Fruit fly (Drosophila melanogaster) whole organism, embryonic: ENCODE results near the gene CG17029.
A peak's percentile ranks its signal among the peaks of the same experiment; 100 is the strongest.

ENCODE experiments used
- Atf3 ChIP-seq: fragments of 200-800 bp; sonication (Bioruptor generic); optimal IDR thresholded peaks from 3 replicates; lab custom pipeline; 2016; ENCODE audit warnings: missing biosample characterization, missing genetic modification characterization
- CG10959 ChIP-seq: fragments of 200-800 bp; sonication (Bioruptor generic); IDR thresholded peaks from 2 replicates; pipeline ENCODE4 v1.3.6; 2022; ENCODE audit warnings: missing biosample characterization, missing genetic modification characterization
- CG11560 ChIP-seq: fragments of 200-800 bp; sonication (Bioruptor generic); IDR thresholded peaks from 3 replicates; pipeline ENCODE4 v1.3.6; 2022; ENCODE audit warnings: missing biosample characterization, missing genetic modification characterization
- CG11723 ChIP-seq: fragments of 200-800 bp; sonication (Bioruptor generic); optimal IDR thresholded peaks from 2 replicates; lab custom pipeline; 2017; ENCODE audit warnings: missing biosample characterization, mild to moderate bottlenecking, missing genetic modification characterization
- CG12744 ChIP-seq: fragments of 200-800 bp; sonication (Bioruptor generic); optimal IDR thresholded peaks from 2 replicates; lab custom pipeline; 2016; ENCODE audit warnings: missing biosample characterization, missing genetic modification characterization
- CG13123 ChIP-seq: fragments of 200-800 bp; sonication (Bioruptor generic); optimal IDR thresholded peaks from 2 replicates; lab custom pipeline; 2016; ENCODE audit warnings: missing biosample characterization, missing genetic modification characterization
- CG13296 ChIP-seq: fragments of 200-800 bp; sonication (Bioruptor generic); optimal IDR thresholded peaks from 3 replicates; lab custom pipeline; 2018; ENCODE audit warnings: missing biosample characterization, mild to moderate bottlenecking, missing genetic modification characterization
- CG18262 ChIP-seq: fragments of 200-800 bp; optimal IDR thresholded peaks from 3 replicates; lab custom pipeline; 2019; ENCODE audit warnings: missing biosample characterization, mild to moderate bottlenecking, missing genetic modification characterization, moderate library complexity
- CG18476 ChIP-seq: fragments of 200-800 bp; sonication (Bioruptor generic); optimal IDR thresholded peaks from 2 replicates; lab custom pipeline; 2016; ENCODE audit warnings: missing biosample characterization, mild to moderate bottlenecking, missing genetic modification characterization
- CG30431 ChIP-seq: fragments of 200-800 bp; sonication (Bioruptor generic); optimal IDR thresholded peaks from 2 replicates; lab custom pipeline; 2017; ENCODE audit warnings: missing biosample characterization, missing genetic modification characterization
- CG3065 ChIP-seq: fragments of 200-800 bp; sonication (Bioruptor generic); optimal IDR thresholded peaks from 2 replicates; lab custom pipeline; 2016; ENCODE audit warnings: missing biosample characterization, missing genetic modification characterization
- CG31224 ChIP-seq: fragments of 200-800 bp; sonication (Bioruptor generic); IDR thresholded peaks from 2 replicates; pipeline ENCODE4 v1.3.6; 2022; ENCODE audit warnings: missing biosample characterization, missing genetic modification characterization
- CG3726 ChIP-seq: fragments of 200-800 bp; sonication (Bioruptor generic); IDR thresholded peaks from 3 replicates; pipeline ENCODE4, ENCODE4 v1.3.6; 2022; ENCODE audit warnings: missing biosample characterization, missing genetic modification characterization
- CG3995 ChIP-seq: fragments of 200-800 bp; sonication (Bioruptor generic); optimal IDR thresholded peaks from 3 replicates; lab custom pipeline; 2016; ENCODE audit warnings: missing biosample characterization, missing genetic modification characterization
- CG4730 ChIP-seq: fragments of 200-800 bp; sonication (Bioruptor generic); IDR thresholded peaks from 2 replicates; pipeline ENCODE4 v1.3.6; 2022; ENCODE audit warnings: missing biosample characterization, missing genetic modification characterization
- CG6175 ChIP-seq: fragments of 200-800 bp; sonication (Bioruptor generic); IDR thresholded peaks from 3 replicates; pipeline ENCODE4 v1.3.6; 2022; ENCODE audit warnings: missing biosample characterization, missing genetic modification characterization
- CG6813 ChIP-seq: fragments of 200-800 bp; sonication (Bioruptor generic); optimal IDR thresholded peaks from 2 replicates; lab custom pipeline; 2017; ENCODE audit warnings: missing biosample characterization, missing genetic modification characterization, mild to moderate bottlenecking, moderate library complexity, missing genetic modification reagents
- CG7786 ChIP-seq: fragments of 200-800 bp; sonication (Bioruptor generic); optimal IDR thresholded peaks from 2 replicates; lab custom pipeline; 2016; ENCODE audit warnings: missing biosample characterization, missing genetic modification characterization
- CG8359 ChIP-seq: fragments of 200-800 bp; sonication (Bioruptor generic); optimal IDR thresholded peaks from 2 replicates; lab custom pipeline; 2017; ENCODE audit warnings: missing biosample characterization, mild to moderate bottlenecking, missing genetic modification characterization, borderline replicate concordance
- CG9797 ChIP-seq: fragments of 200-800 bp; sonication (Bioruptor generic); optimal IDR thresholded peaks from 3 replicates; lab custom pipeline; 2018; ENCODE audit warnings: missing biosample characterization, mild to moderate bottlenecking, missing genetic modification characterization
- CG9817 ChIP-seq: fragments of 200-800 bp; sonication (Bioruptor generic); optimal IDR thresholded peaks from 2 replicates; lab custom pipeline; 2018; ENCODE audit warnings: missing biosample characterization, mild to moderate bottlenecking, missing genetic modification characterization, moderate library complexity
- Hr78 ChIP-seq, 2 experiments: fragments of 200-800 bp in 1 of 2; fragments of >200 bp in 1 of 2; sonication (Bioruptor generic) in 1 of 2; optimal IDR thresholded peaks; 2 replicates each; lab custom pipeline; 2017 to 2019; ENCODE audit warnings: missing biosample characterization in 2 of 2, missing genetic modification characterization in 2 of 2, mild to moderate bottlenecking in 1 of 2, moderate library complexity in 1 of 2
- Kr ChIP-seq: fragments of 200-800 bp; sonication (Bioruptor generic); optimal IDR thresholded peaks from 2 replicates; lab custom pipeline; 2017; ENCODE audit warnings: missing biosample characterization, mild to moderate bottlenecking, missing genetic modification characterization
- MTF-1 ChIP-seq: fragments of 200-800 bp; sonication (Bioruptor generic); optimal IDR thresholded peaks from 2 replicates; lab custom pipeline; 2018; ENCODE audit warnings: missing biosample characterization, mild to moderate bottlenecking, missing genetic modification characterization, borderline replicate concordance
- NC2β ChIP-seq: fragments of 200-800 bp; sonication (Bioruptor generic); optimal IDR thresholded peaks from 2 replicates; lab custom pipeline; 2016; ENCODE audit warnings: missing biosample characterization, missing genetic modification characterization
- Neu2 ChIP-seq: fragments of 200-800 bp; sonication (Bioruptor generic); optimal IDR thresholded peaks from 3 replicates; lab custom pipeline; 2016; ENCODE audit warnings: missing biosample characterization, missing genetic modification characterization, borderline replicate concordance
- NfI ChIP-seq: fragments of 200-800 bp; sonication (Bioruptor generic); optimal IDR thresholded peaks from 3 replicates; lab custom pipeline; 2018; ENCODE audit warnings: missing biosample characterization, mild to moderate bottlenecking, missing genetic modification characterization, moderate library complexity
- PHDP ChIP-seq: fragments of 200-800 bp; sonication (Bioruptor generic); optimal IDR thresholded peaks from 3 replicates; lab custom pipeline; 2018; ENCODE audit warnings: missing biosample characterization, mild to moderate bottlenecking, missing genetic modification characterization, moderate library complexity
- Spps ChIP-seq: fragments of 200-800 bp; sonication (Bioruptor generic); optimal IDR thresholded peaks from 2 replicates; lab custom pipeline; 2018; ENCODE audit warnings: missing biosample characterization, mild to moderate bottlenecking, missing genetic modification characterization
- Sry-δ ChIP-seq: fragments of 200-800 bp; sonication (Bioruptor generic); optimal IDR thresholded peaks from 2 replicates; lab custom pipeline; 2016; ENCODE audit warnings: missing biosample characterization, missing genetic modification characterization
- bab2 ChIP-seq: fragments of 200-800 bp; sonication (Bioruptor generic); optimal IDR thresholded peaks from 2 replicates; lab custom pipeline; 2016; ENCODE audit warnings: missing biosample characterization, missing genetic modification characterization
- fd96Cb ChIP-seq: fragments of 200-800 bp; sonication (Bioruptor generic); optimal IDR thresholded peaks from 2 replicates; lab custom pipeline; 2018; ENCODE audit warnings: missing biosample characterization, mild to moderate bottlenecking, missing genetic modification characterization, moderate library complexity
- fu2 ChIP-seq: fragments of 200-800 bp; sonication (Bioruptor generic); optimal IDR thresholded peaks from 2 replicates; lab custom pipeline; 2016; ENCODE audit warnings: missing biosample characterization, missing genetic modification characterization
- gcm ChIP-seq: fragments of 200-800 bp; sonication (Bioruptor generic); optimal IDR thresholded peaks from 2 replicates; lab custom pipeline; 2019; ENCODE audit warnings: missing biosample characterization, mild to moderate bottlenecking, missing genetic modification characterization, moderate library complexity
- gcm2 ChIP-seq: fragments of 200-800 bp; sonication (Bioruptor generic); optimal IDR thresholded peaks from 2 replicates; lab custom pipeline; 2016; ENCODE audit warnings: missing biosample characterization, missing genetic modification characterization
- grn ChIP-seq: fragments of 200-800 bp; sonication (Bioruptor generic); optimal IDR thresholded peaks from 3 replicates; lab custom pipeline; 2017; ENCODE audit warnings: missing biosample characterization, missing genetic modification characterization
- hb ChIP-seq: fragments of 200-800 bp; sonication (Bioruptor generic); IDR thresholded peaks from 3 replicates; pipeline ENCODE4 v1.3.6; 2022; ENCODE audit warnings: missing biosample characterization, missing genetic modification characterization; ENCODE audit not compliant: partially characterized antibody
- hbn ChIP-seq: fragments of 200-800 bp; sonication (Bioruptor generic); IDR thresholded peaks from 2 replicates; pipeline ENCODE4 v1.3.6; 2022; ENCODE audit warnings: missing biosample characterization, missing genetic modification characterization; ENCODE audit not compliant: partially characterized antibody
- nau ChIP-seq: fragments of 200-800 bp; sonication (Bioruptor generic); optimal IDR thresholded peaks from 3 replicates; lab custom pipeline; 2017; ENCODE audit warnings: missing biosample characterization, mild to moderate bottlenecking, missing genetic modification characterization, missing genetic modification reagents
- org-1 ChIP-seq: fragments of 200-800 bp; sonication (Bioruptor generic); optimal IDR thresholded peaks from 2 replicates; lab custom pipeline; 2017; ENCODE audit warnings: missing biosample characterization, missing genetic modification characterization
- p53 ChIP-seq: fragments of 200-800 bp; sonication (Bioruptor generic); optimal IDR thresholded peaks from 2 replicates; lab custom pipeline; 2016; ENCODE audit warnings: missing biosample characterization, missing genetic modification characterization
- pan ChIP-seq, 4 experiments: fragments of >200 bp in 3 of 4; fragments of 200-800 bp in 1 of 4; sonication (Bioruptor generic) in 1 of 4; optimal IDR thresholded peaks in 3 of 4; IDR thresholded peaks in 1 of 4; 2 replicates each; pipeline versions ENCODE4 v1.3.6 to Lab custom; 2017 to 2022; ENCODE audit warnings: missing biosample characterization in 2 of 4, missing genetic modification characterization in 2 of 4, mixed read lengths in 1 of 4
- pita ChIP-seq: fragments of 200-800 bp; sonication (Bioruptor generic); optimal IDR thresholded peaks from 2 replicates; lab custom pipeline; 2017; ENCODE audit warnings: missing biosample characterization, mild to moderate bottlenecking, missing genetic modification characterization
- schlank ChIP-seq: fragments of 200-800 bp; sonication (Bioruptor generic); optimal IDR thresholded peaks from 2 replicates; lab custom pipeline; 2018; ENCODE audit warnings: missing biosample characterization, mild to moderate bottlenecking, missing genetic modification characterization
- sd ChIP-seq: fragments of 200-800 bp; sonication (Bioruptor generic); optimal IDR thresholded peaks from 3 replicates; lab custom pipeline; 2018; ENCODE audit warnings: missing biosample characterization, mild to moderate bottlenecking, missing genetic modification characterization, moderate library complexity
- slou ChIP-seq: fragments of 200-800 bp; sonication (Bioruptor generic); optimal IDR thresholded peaks from 3 replicates; lab custom pipeline; 2016; ENCODE audit warnings: missing biosample characterization, missing genetic modification characterization
- toy ChIP-seq: fragments of 200-800 bp; sonication (Bioruptor generic); IDR thresholded peaks from 2 replicates; pipeline ENCODE4 v1.3.6; 2022; ENCODE audit warnings: missing biosample characterization, missing genetic modification characterization
- zen2 ChIP-seq: fragments of 200-800 bp; sonication (Bioruptor generic); IDR thresholded peaks from 3 replicates; pipeline ENCODE4 v1.3.6; 2022; ENCODE audit warnings: missing biosample characterization, missing genetic modification characterization; ENCODE audit not compliant: partially characterized antibody

The CG17029 gene

DNA sequence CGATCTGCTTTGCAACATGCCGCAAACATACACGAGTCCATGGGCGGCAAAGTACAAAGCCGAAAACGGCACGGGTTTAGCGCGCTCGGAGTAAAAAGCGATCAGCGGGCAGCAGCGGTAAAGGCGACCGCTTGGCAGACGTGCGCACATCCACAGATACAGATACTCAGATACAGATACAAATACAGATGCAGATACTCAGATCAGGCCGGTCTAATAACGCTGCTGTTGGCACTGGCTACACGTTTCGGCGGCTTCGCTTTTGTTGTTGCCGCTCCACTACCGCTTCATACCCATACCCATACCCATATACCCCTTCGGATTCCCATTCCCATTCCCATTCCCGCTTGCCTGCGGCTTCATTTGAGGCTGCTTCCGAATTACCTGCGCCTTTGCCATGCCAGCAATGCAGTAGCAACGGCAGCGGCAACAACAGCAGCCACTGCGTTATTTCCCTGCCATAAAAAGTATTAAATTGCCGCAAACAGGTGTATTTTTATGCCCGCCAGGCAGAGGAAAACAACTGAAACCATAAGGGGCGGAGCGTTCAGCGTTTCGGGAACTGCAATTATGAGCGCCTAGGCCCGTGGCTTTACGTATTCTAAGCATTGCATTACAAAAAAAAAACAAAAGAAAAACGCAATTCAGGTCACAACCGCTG, 48.5 kb downstream of the CG17029 start (continued):
- TF ChIP-seq CG4730 (GFP tag; lab: Robert Waterston, UW), result no peak
- no peak for TF ChIP-seq CG3726 (GFP tag; lab: Robert Waterston, UW)
- no peak for TF ChIP-seq CG13123 (GFP tag; lab: Kevin White, UChicago)
- TF ChIP-seq pan (optimal IDR thresholded peaks at IDR 0.05; lab: Kevin White, UChicago), result peak in 1 of 2 experiments; percentile 59
- TF ChIP-seq pan (GFP tag; optimal IDR thresholded peaks at IDR 0.05 in 1 of 2, IDR thresholded peaks at IDR 0.05 in 1 of 2), result peak in 1 of 2 experiments; percentile 67
- TF ChIP-seq CG6175, result 0 out of 3 replicates have a peak, but pooled peaks have one; percentile 45
- TF ChIP-seq gcm2 (GFP tag; lab: Kevin White, UChicago), result no peak
- no peak for TF ChIP-seq CG10959 (GFP tag; lab: Robert Waterston, UW)
- no peak for TF ChIP-seq Sry-δ (GFP tag; lab: Kevin White, UChicago)
- no peak for TF ChIP-seq CG8359
- TF ChIP-seq p53 (GFP tag; lab: Kevin White, UChicago), result no peak
- no peak for TF ChIP-seq nau (GFP tag; lab: Kevin White, UChicago)
- TF ChIP-seq CG11560 (tag; lab: Robert Waterston, UW), result no peak
- no peak for TF ChIP-seq CG30431 (GFP tag; lab: Kevin White, UChicago)
- no peak for TF ChIP-seq pita (GFP tag; lab: Kevin White, UChicago)
- TF ChIP-seq CG11723 (GFP tag; lab: Kevin White, UChicago), result no peak
- TF ChIP-seq CG31224, result no peak; the same call in 1 of the 2 replicates
- no peak for TF ChIP-seq sd (tag; lab: Kevin White, UChicago)
- TF ChIP-seq NC2β (GFP tag; lab: Kevin White, UChicago), result no peak
- TF ChIP-seq fd96Cb, result no peak
- TF ChIP-seq CG3065 (GFP tag; lab: Kevin White, UChicago), result no peak
- TF ChIP-seq toy (GFP tag; lab: Robert Waterston, UW), result no peak
- no peak for TF ChIP-seq CG3995
- no peak for TF ChIP-seq gcm (GFP tag; lab: Kevin White, UChicago)
- TF ChIP-seq CG18262 (tag; lab: Kevin White, UChicago), result no peak
- no peak for TF ChIP-seq hb (GFP tag; lab: Robert Waterston, UW)
- TF ChIP-seq schlank, result no peak
- TF ChIP-seq PHDP (tag; lab: Kevin White, UChicago), result no peak

DNA sequence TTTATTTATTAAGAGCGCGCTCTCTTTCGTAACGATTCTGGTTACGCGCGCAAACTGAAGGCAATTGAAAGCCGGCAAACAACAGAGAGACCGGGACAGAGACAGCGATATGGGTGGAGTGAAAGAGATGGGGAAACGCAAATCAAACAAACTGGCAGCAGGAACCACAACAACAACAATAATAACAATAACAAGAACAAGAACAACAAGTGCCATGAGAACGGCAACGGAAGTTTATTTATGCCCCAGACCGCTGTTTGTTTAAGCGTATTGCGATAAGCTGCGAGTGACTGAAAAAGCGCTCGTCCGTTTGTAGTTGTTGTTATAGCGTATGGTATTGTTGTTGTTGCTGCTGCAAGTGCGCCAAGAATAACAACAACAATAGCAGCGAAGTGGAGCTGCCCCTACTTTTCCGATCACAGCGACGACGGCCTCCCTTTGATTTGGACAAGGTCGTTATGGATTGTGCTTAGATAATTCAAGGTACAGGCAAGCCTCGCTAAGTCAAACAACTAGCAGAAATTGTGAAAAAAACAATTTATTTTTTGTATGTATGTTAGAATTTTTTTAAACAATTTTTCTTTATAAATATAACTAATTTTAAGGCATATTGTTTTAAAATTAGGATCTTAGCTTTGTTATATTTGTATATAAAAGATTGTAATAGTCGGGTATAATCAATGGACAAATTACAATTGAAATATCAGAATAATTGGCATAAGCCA, 49.6 kb downstream of the CG17029 start:
- TF ChIP-seq Hr78 (GFP tag; optimal IDR thresholded peaks at IDR 0.05; lab: Kevin White, UChicago), result no peak
- peak; percentile 81 for TF ChIP-seq MTF-1
- peak; percentile 2 for TF ChIP-seq CG9797 (GFP tag; lab: Kevin White, UChicago)
- peak; percentile 81 for TF ChIP-seq bab2 (GFP tag; lab: Kevin White, UChicago)
- TF ChIP-seq CG6813 (GFP tag; lab: Kevin White, UChicago), result peak; percentile 79
- peak; percentile 42 for TF ChIP-seq NfI (GFP tag; lab: Kevin White, UChicago)
- peak; percentile 69 for TF ChIP-seq org-1 (GFP tag; lab: Kevin White, UChicago)
- TF ChIP-seq Kr (GFP tag; lab: Kevin White, UChicago), result peak; percentile 58
- no peak for TF ChIP-seq CG9817 (tag; lab: Kevin White, UChicago)
- TF ChIP-seq slou, result peak; percentile 26
- no peak for TF ChIP-seq Neu2 (GFP tag; lab: Kevin White, UChicago)
- peak; percentile 48 for TF ChIP-seq CG18476 (GFP tag; lab: Kevin White, UChicago)
- TF ChIP-seq Spps (tag; lab: Kevin White, UChicago), result peak; percentile 72
- TF ChIP-seq CG12744 (GFP tag; lab: Kevin White, UChicago), result peak; percentile 67
- peak; percentile 59 for TF ChIP-seq CG13296 (GFP tag; lab: Kevin White, UChicago)
- no peak for TF ChIP-seq zen2 (GFP tag; lab: Robert Waterston, UW)
- no peak for TF ChIP-seq fu2 (GFP tag; lab: Kevin White, UChicago)
- TF ChIP-seq Atf3 (GFP tag; lab: Kevin White, UChicago), result peak; percentile 35
- peak; percentile 24 for TF ChIP-seq CG7786 (GFP tag; lab: Kevin White, UChicago)
- peak; percentile 80 for TF ChIP-seq grn (GFP tag; lab: Kevin White, UChicago)
- no peak for TF ChIP-seq hbn (GFP tag; lab: Robert Waterston, UW)
